Fruit fly (Drosophila melanogaster): ENCODE data around the gene CG43220.

Gene CG43220

DNA sequence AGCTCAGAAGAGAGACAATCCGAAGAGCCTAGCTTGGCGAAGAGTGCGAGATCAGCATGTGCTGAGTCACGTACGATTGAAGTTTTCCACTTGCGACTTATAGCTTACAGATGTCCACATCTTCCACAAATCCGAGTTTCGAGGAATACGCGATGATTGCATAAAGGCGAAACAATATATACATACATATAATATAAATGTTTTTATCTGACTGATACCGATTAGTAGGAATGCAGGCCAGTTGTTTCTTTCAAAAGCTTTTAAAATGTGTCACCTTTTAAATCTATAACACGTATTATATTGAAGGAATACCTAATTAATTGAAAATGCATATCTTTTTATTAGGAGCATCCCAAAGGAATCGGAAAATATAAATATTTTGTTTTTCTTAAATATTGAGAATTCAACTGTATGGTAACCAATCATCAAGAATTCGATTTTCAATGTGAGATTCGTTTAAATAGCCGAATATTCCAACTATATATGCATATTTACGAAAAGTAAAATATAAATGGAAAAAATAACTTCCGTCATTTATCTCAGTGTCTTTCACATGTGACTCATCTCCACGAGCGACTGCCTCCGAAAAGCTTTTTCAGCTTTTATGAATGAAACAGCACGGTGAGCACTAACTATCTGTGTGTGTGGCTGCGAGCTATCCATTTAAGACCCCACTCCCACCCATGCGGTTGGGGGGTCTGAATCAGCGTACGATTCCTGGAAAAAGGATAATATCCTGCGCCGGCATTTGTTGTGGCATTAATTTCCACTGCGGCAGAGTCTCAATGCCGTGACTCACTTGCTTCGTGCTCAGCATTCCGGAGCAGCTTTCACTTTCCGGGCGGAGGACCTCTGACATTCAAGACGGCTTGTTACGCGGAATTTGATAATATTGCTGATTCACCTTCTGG lies 35.6 kb upstream of the CG43220 start (continued):
- TF ChIP-seq CG4617 (GFP tag; optimal IDR thresholded peaks at IDR 0.05; ENCODE audit: borderline replicate concordance) (peak; percentile 8), CG9932 (GFP tag; IDR thresholded peaks at IDR 0.05) (no peak), CG14050 (GFP tag; IDR thresholded peaks at IDR 0.05) (peak; percentile 49; the same call in 2 of the 3 replicates), Chrac-16 (GFP tag; optimal IDR thresholded peaks at IDR 0.05) (peak; percentile 20), C15 (GFP tag; IDR thresholded peaks at IDR 0.05) (no peak), klu (GFP tag; IDR thresholded peaks at IDR 0.05) (no peak; the same call in 1 of the 2 replicates), CG12659 (GFP tag; optimal IDR thresholded peaks at IDR 0.05) (peak; percentile 70), CG7963 (GFP tag; IDR thresholded peaks at IDR 0.05; ENCODE audit: partially characterized antibody) (no peak), ewg (GFP tag; optimal IDR thresholded peaks at IDR 0.05) (peak; percentile 28), MBD-R2 (GFP tag; IDR thresholded peaks at IDR 0.05) (no peak; the same call in 1 of the 2 replicates), CG31388 (GFP tag; optimal IDR thresholded peaks at IDR 0.05) (no peak), Abd-B (GFP tag; optimal IDR thresholded peaks at IDR 0.05) (peak; percentile 2), luna (GFP tag; optimal IDR thresholded peaks at IDR 0.05) (no peak), CG8281 (tag; optimal IDR thresholded peaks at IDR 0.05) (peak; percentile 21), CG9437 (GFP tag; optimal IDR thresholded peaks at IDR 0.05) (peak; percentile 28), Mes4 (GFP tag; optimal IDR thresholded peaks at IDR 0.05) (no peak), vnd (GFP tag; IDR thresholded peaks at IDR 0.05; ENCODE audit: partially characterized antibody) (no peak), ab (GFP tag; optimal IDR thresholded peaks at IDR 0.05) (no peak), bsh (GFP tag; optimal IDR thresholded peaks at IDR 0.05) (peak in 1 of 2 experiments; percentile 48), eve (GFP tag; optimal IDR thresholded peaks at IDR 0.05) (peak in 1 of 2 experiments; percentile 74), onecut (GFP tag; IDR thresholded peaks at IDR 0.05) (no peak), CG17328 (GFP tag; IDR thresholded peaks at IDR 0.05) (no peak), Dip3 (GFP tag; optimal IDR thresholded peaks at IDR 0.05) (peak; percentile 46), CG2199 (GFP tag; IDR thresholded peaks at IDR 0.05) (no peak), CG9797 (GFP tag; optimal IDR thresholded peaks at IDR 0.05) (no peak), CG12769 (tag; optimal IDR thresholded peaks at IDR 0.05) (peak; percentile 54), Doc2 (GFP tag; IDR thresholded peaks at IDR 0.05) (no peak), CG15073 (GFP tag; optimal IDR thresholded peaks at IDR 0.05) (no peak), Bteb2 (GFP tag; optimal IDR thresholded peaks at IDR 0.05) (peak; percentile 56), D19A (tag; optimal IDR thresholded peaks at IDR 0.05) (peak; percentile 57), wor (GFP tag; IDR thresholded peaks at IDR 0.05) (no peak), CG17568 (GFP tag; optimal IDR thresholded peaks at IDR 0.05) (peak; percentile 22), CG1602 (GFP tag; optimal IDR thresholded peaks at IDR 0.05) (peak; percentile 24), sens-2 (GFP tag; IDR thresholded peaks at IDR 0.05) (no peak), CG12942 (GFP tag; optimal IDR thresholded peaks at IDR 0.05) (peak; percentile 7), CG8359 (GFP tag; optimal IDR thresholded peaks at IDR 0.05; ENCODE audit: borderline replicate concordance) (no peak), nau (GFP tag; optimal IDR thresholded peaks at IDR 0.05) (peak; percentile 60), CG11504 (tag; optimal IDR thresholded peaks at IDR 0.05) (peak; percentile 80), nmo (GFP tag; optimal IDR thresholded peaks at IDR 0.05) (no peak), gcm (GFP tag; optimal IDR thresholded peaks at IDR 0.05) (no peak), h (optimal IDR thresholded peaks at IDR 0.05) (no peak), CG14860 (GFP tag; IDR thresholded peaks at IDR 0.05; ENCODE audit: partially characterized antibody) (no peak), dpn (GFP tag; optimal IDR thresholded peaks at IDR 0.05) (peak; percentile 29 to 45), NK7.1 (GFP tag; optimal IDR thresholded peaks at IDR 0.05) (peak; percentile 26), CG5953 (GFP tag; IDR thresholded peaks at IDR 0.05) (0 out of 2 replicates have a peak, but pooled peaks have one; percentile 46), Gug (GFP tag; IDR thresholded peaks at IDR 0.05) (no peak), trem (tag; optimal IDR thresholded peaks at IDR 0.05) (peak; percentile 19), Hr78 (GFP tag; optimal IDR thresholded peaks at IDR 0.05) (no peak)
